Worm (Caenorhabditis elegans): ENCODE data around the gene Y45F10C.2.

DNA sequence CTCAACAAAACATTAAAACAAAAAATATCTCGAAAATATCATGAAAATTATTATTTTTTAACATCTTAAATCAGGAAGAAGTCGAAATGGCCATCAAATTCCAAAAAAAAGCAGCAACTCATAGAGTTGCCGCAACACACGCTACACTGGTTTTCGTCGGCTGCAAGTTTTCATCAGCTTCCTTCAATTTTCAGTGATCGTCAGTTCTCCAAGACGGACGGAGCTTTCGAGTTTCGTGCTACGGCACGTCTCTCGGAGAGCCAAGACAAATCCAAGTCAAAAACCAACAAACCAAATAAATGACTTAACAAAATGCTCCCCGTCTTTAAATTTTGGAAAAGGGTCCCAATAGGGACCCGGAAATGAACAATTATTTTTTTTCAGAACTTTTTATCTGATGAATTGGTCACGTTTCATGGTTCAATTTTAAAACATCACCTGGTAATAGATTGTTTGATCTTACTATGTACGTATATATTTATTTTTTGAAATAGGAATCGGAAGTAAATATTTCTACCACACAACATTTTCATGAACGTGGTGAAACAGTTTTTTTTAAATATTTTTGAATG is 46.7 kb upstream of the Y45F10C.2 start:
- no peak for TF ChIP-seq Y105C5A.15 (GFP tag; IDR thresholded peaks at IDR 0.05)
- TF ChIP-seq fkh-10 (GFP tag; optimal IDR thresholded peaks at IDR 0.05): no peak
- no peak for TF ChIP-seq lin-29 (GFP tag; IDR thresholded peaks at IDR 0.05)
- no peak for TF ChIP-seq rbr-2 (tag; optimal IDR thresholded peaks at IDR 0.05)
- TF ChIP-seq vab-7 (GFP tag; IDR thresholded peaks at IDR 0.05): no peak
